Fruit fly (Drosophila melanogaster) whole organism, wandering third instar larva: Measurements from ENCODE around the gene bur.

Experiments
- CG9705 ChIP-seq: fragments of 200-800 bp; sonication (Bioruptor generic); optimal IDR thresholded peaks from 2 replicates; lab custom pipeline; 2018; ENCODE audit warnings: missing biosample characterization, mild to moderate bottlenecking, missing genetic modification characterization
- HLH106 ChIP-seq: fragments of 200-800 bp; optimal IDR thresholded peaks from 3 replicates; lab custom pipeline; 2019; ENCODE audit warnings: missing biosample characterization, mild to moderate bottlenecking, missing genetic modification characterization, moderate library complexity
- Jra ChIP-seq: sonication (Bioruptor generic); optimal IDR thresholded peaks from 2 replicates; lab custom pipeline; 2016; ENCODE audit warnings: missing biosample characterization, missing genetic modification characterization
- Mio ChIP-seq: sonication (Bioruptor generic); optimal IDR thresholded peaks from 2 replicates; lab custom pipeline; 2016; ENCODE audit warnings: missing biosample characterization, missing genetic modification characterization
- lola ChIP-seq: fragments of >200 bp; optimal IDR thresholded peaks from 2 replicates; lab custom pipeline; 2017; ENCODE audit warnings: missing biosample characterization, missing genetic modification characterization
- woc ChIP-seq: sonication (Bioruptor generic); optimal IDR thresholded peaks from 2 replicates; lab custom pipeline; 2016; ENCODE audit warnings: missing biosample characterization, mild to moderate bottlenecking, missing genetic modification characterization

DNA sequence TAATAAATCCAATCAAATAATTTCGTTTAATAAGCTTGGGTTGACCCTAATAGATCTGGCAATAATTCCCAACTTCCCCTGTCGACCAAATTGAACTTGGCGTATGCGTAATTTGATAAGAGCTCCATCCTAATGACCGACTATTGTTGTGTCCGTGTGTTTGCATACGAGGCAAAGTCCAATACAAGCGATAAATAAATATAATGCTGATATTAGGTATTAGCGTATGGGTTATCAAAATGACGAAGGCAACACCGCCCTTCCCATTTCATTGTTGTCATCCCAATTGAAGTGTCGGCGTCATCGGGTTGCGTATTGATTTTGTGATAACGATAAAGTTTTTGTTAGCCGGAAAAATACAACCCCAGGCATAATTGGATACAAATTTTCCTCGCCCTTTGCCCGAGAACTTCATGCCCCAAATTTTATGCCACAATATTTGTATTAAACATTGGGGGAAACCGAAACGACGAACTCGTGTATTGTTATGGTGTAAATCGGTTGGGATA is 9.8 kb upstream of the bur start:
- TF ChIP-seq Mio (GFP tag; lab: Kevin White, UChicago) (no peak), woc (no peak), CG9705 (no peak), HLH106 (no peak), Jra (GFP tag; lab: Kevin White, UChicago) (no peak), lola (GFP tag; lab: Kevin White, UChicago) (no peak)
